Fruit fly (Drosophila melanogaster) whole organism, embryonic: ENCODE measurements around the gene CG7149.

ENCODE experiments used
- Ada2b ChIP-seq: fragments of 200-800 bp; sonication (Bioruptor generic); IDR thresholded peaks from 2 replicates; pipeline ENCODE4 v1.3.6; 2022; ENCODE audit warnings: missing biosample characterization, missing genetic modification characterization
- CG10209 ChIP-seq: fragments of 200-800 bp; sonication (Bioruptor generic); optimal IDR thresholded peaks from 3 replicates; lab custom pipeline; 2017; ENCODE audit warnings: missing biosample characterization, mild to moderate bottlenecking, missing genetic modification characterization, missing genetic modification reagents
- CG11398 ChIP-seq: fragments of 200-800 bp; sonication (Bioruptor generic); optimal IDR thresholded peaks from 2 replicates; lab custom pipeline; 2016; ENCODE audit warnings: missing biosample characterization, missing genetic modification characterization
- CG12219 ChIP-seq: fragments of 200-800 bp; sonication (Bioruptor generic); optimal IDR thresholded peaks from 3 replicates; lab custom pipeline; 2018; ENCODE audit warnings: missing biosample characterization, mild to moderate bottlenecking, missing genetic modification characterization
- CG12391 ChIP-seq: fragments of 200-800 bp; sonication (Bioruptor generic); optimal IDR thresholded peaks from 3 replicates; lab custom pipeline; 2018; ENCODE audit warnings: missing biosample characterization, mild to moderate bottlenecking, missing genetic modification characterization, moderate library complexity
- CG15696 ChIP-seq: fragments of 200-800 bp; sonication (Bioruptor generic); optimal IDR thresholded peaks from 2 replicates; lab custom pipeline; 2019; ENCODE audit warnings: missing biosample characterization, mild to moderate bottlenecking, missing genetic modification characterization, moderate library complexity
- CG1603 ChIP-seq: fragments of 200-800 bp; sonication (Bioruptor generic); optimal IDR thresholded peaks from 2 replicates; lab custom pipeline; 2019; ENCODE audit warnings: missing biosample characterization, mild to moderate bottlenecking, missing genetic modification characterization, moderate library complexity
- CG1792 ChIP-seq: fragments of 200-800 bp; sonication (Bioruptor generic); optimal IDR thresholded peaks from 2 replicates; lab custom pipeline; 2016; ENCODE audit warnings: missing biosample characterization, missing genetic modification characterization
- CG18476 ChIP-seq: fragments of 200-800 bp; sonication (Bioruptor generic); optimal IDR thresholded peaks from 2 replicates; lab custom pipeline; 2016; ENCODE audit warnings: missing biosample characterization, mild to moderate bottlenecking, missing genetic modification characterization
- CG3065 ChIP-seq: fragments of 200-800 bp; sonication (Bioruptor generic); optimal IDR thresholded peaks from 2 replicates; lab custom pipeline; 2016; ENCODE audit warnings: missing biosample characterization, missing genetic modification characterization
- CG34224 ChIP-seq: fragments of 200-800 bp; sonication (Bioruptor generic); IDR thresholded peaks from 3 replicates; pipeline ENCODE4 v1.3.6; 2022; ENCODE audit warnings: missing biosample characterization, missing genetic modification characterization; ENCODE audit not compliant: partially characterized antibody
- CG42726 ChIP-seq: fragments of 200-800 bp; sonication (Bioruptor generic); IDR thresholded peaks from 2 replicates; pipeline ENCODE4 v1.3.6; 2022; ENCODE audit warnings: missing biosample characterization, missing genetic modification characterization; ENCODE audit not compliant: partially characterized antibody
- CG6683 ChIP-seq: fragments of 200-800 bp; sonication (Bioruptor generic); optimal IDR thresholded peaks from 2 replicates; lab custom pipeline; 2017; ENCODE audit warnings: missing biosample characterization, mild to moderate bottlenecking, missing genetic modification characterization, missing genetic modification reagents
- CG6854 ChIP-seq: fragments of 200-800 bp; sonication (Bioruptor generic); optimal IDR thresholded peaks from 3 replicates; lab custom pipeline; 2017; ENCODE audit warnings: missing biosample characterization, mild to moderate bottlenecking, missing genetic modification characterization
- CG8089 ChIP-seq: fragments of 200-800 bp; sonication (Bioruptor generic); optimal IDR thresholded peaks from 3 replicates; lab custom pipeline; 2016; ENCODE audit warnings: missing biosample characterization, missing genetic modification characterization
- CG8359 ChIP-seq: fragments of 200-800 bp; sonication (Bioruptor generic); optimal IDR thresholded peaks from 2 replicates; lab custom pipeline; 2017; ENCODE audit warnings: missing biosample characterization, mild to moderate bottlenecking, missing genetic modification characterization, borderline replicate concordance
- CG9817 ChIP-seq: fragments of 200-800 bp; sonication (Bioruptor generic); optimal IDR thresholded peaks from 2 replicates; lab custom pipeline; 2018; ENCODE audit warnings: missing biosample characterization, mild to moderate bottlenecking, missing genetic modification characterization, moderate library complexity
- CG9876 ChIP-seq: fragments of 200-800 bp; sonication (Bioruptor generic); optimal IDR thresholded peaks from 2 replicates; lab custom pipeline; 2016; ENCODE audit warnings: missing biosample characterization, missing genetic modification characterization
- Camta ChIP-seq: fragments of 200-800 bp; sonication (Bioruptor generic); optimal IDR thresholded peaks from 2 replicates; lab custom pipeline; 2016; ENCODE audit warnings: missing biosample characterization, missing genetic modification characterization
- GATAe ChIP-seq: fragments of 200-800 bp; sonication (Bioruptor generic); conservative IDR thresholded peaks from 2 replicates; pipeline ENCODE4 v1.3.6; 2022; ENCODE audit warnings: missing biosample characterization, missing genetic modification characterization
- H2.0 ChIP-seq: fragments of 200-800 bp; sonication (Bioruptor generic); IDR thresholded peaks from 2 replicates; pipeline ENCODE4 v1.3.6; 2022; ENCODE audit warnings: missing biosample characterization, missing genetic modification characterization
- Hand ChIP-seq: fragments of 200-800 bp; sonication (Bioruptor generic); optimal IDR thresholded peaks from 2 replicates; lab custom pipeline; 2017; ENCODE audit warnings: mild to moderate bottlenecking, missing biosample characterization, missing genetic modification reagents, missing genetic modification characterization
- Hmr ChIP-seq: fragments of 200-800 bp; sonication (Bioruptor generic); optimal IDR thresholded peaks from 3 replicates; lab custom pipeline; 2017; ENCODE audit warnings: mild to moderate bottlenecking, missing biosample characterization, missing genetic modification reagents, missing genetic modification characterization
- Hr3 ChIP-seq: fragments of 200-800 bp; sonication (Bioruptor generic); optimal IDR thresholded peaks from 3 replicates; lab custom pipeline; 2016; ENCODE audit warnings: missing biosample characterization, missing genetic modification characterization
- Hr39 ChIP-seq: fragments of >200 bp; optimal IDR thresholded peaks from 2 replicates; lab custom pipeline; 2017
- Hr51 ChIP-seq, 2 experiments: fragments of 200-800 bp; sonication (Bioruptor generic); optimal IDR thresholded peaks; 2 replicates in 1 of 2; 3 replicates in 1 of 2; lab custom pipeline; 2016 to 2018; ENCODE audit warnings: missing biosample characterization in 2 of 2, missing genetic modification characterization in 2 of 2, mild to moderate bottlenecking in 1 of 2, moderate library complexity in 1 of 2
- Jarid2 ChIP-seq: fragments of 200-800 bp; sonication (Bioruptor generic); optimal IDR thresholded peaks from 3 replicates; lab custom pipeline; 2017; ENCODE audit warnings: mild to moderate bottlenecking, missing biosample characterization, missing genetic modification reagents, missing genetic modification characterization
- Kr ChIP-seq: fragments of 200-800 bp; sonication (Bioruptor generic); optimal IDR thresholded peaks from 2 replicates; lab custom pipeline; 2017; ENCODE audit warnings: missing biosample characterization, mild to moderate bottlenecking, missing genetic modification characterization
- MBD-R2 ChIP-seq: fragments of 200-800 bp; sonication (Bioruptor generic); IDR thresholded peaks from 2 replicates; pipeline ENCODE4 v1.3.6; 2022; ENCODE audit warnings: missing biosample characterization, missing genetic modification characterization
- Mad ChIP-seq: fragments of 200-800 bp; sonication (Bioruptor generic); optimal IDR thresholded peaks from 2 replicates; lab custom pipeline; 2016; ENCODE audit warnings: missing biosample characterization, missing genetic modification characterization
- NC2β ChIP-seq: fragments of 200-800 bp; sonication (Bioruptor generic); optimal IDR thresholded peaks from 2 replicates; lab custom pipeline; 2016; ENCODE audit warnings: missing biosample characterization, missing genetic modification characterization
- Nf-YA ChIP-seq: fragments of 200-800 bp; sonication (Bioruptor generic); IDR thresholded peaks from 2 replicates; pipeline ENCODE4 v1.3.6; 2022; ENCODE audit warnings: missing biosample characterization, missing genetic modification characterization
- Sin3A ChIP-seq: fragments of >200 bp; optimal IDR thresholded peaks from 2 replicates; lab custom pipeline; 2018
- Taf1 ChIP-seq: fragments of 200-800 bp; sonication (Bioruptor generic); IDR thresholded peaks from 2 replicates; pipeline ENCODE4 v1.3.6; 2022; ENCODE audit warnings: missing biosample characterization, missing genetic modification characterization
- al ChIP-seq: fragments of 200-800 bp; sonication (Bioruptor generic); IDR thresholded peaks from 2 replicates; pipeline ENCODE4 v1.3.6; 2022; ENCODE audit warnings: missing biosample characterization, missing genetic modification characterization
- amos ChIP-seq: fragments of 200-800 bp; sonication (Bioruptor generic); IDR thresholded peaks from 2 replicates; pipeline ENCODE4 v1.3.6; 2022; ENCODE audit warnings: missing biosample characterization, missing genetic modification characterization; ENCODE audit not compliant: partially characterized antibody
- bbx ChIP-seq: fragments of 200-800 bp; sonication (Bioruptor generic); IDR thresholded peaks from 2 replicates; pipeline ENCODE4 v1.3.6; 2022; ENCODE audit warnings: missing biosample characterization, missing genetic modification characterization; ENCODE audit not compliant: partially characterized antibody
- corto ChIP-seq: fragments of 200-800 bp; sonication (Bioruptor generic); optimal IDR thresholded peaks from 2 replicates; lab custom pipeline; 2016; ENCODE audit warnings: missing biosample characterization, mild to moderate bottlenecking, missing genetic modification characterization, moderate library complexity
- dati ChIP-seq: fragments of 200-800 bp; sonication (Bioruptor generic); IDR thresholded peaks from 2 replicates; pipeline ENCODE4 v1.3.6; 2022; ENCODE audit warnings: missing biosample characterization, missing genetic modification characterization
- fu2 ChIP-seq: fragments of 200-800 bp; sonication (Bioruptor generic); optimal IDR thresholded peaks from 2 replicates; lab custom pipeline; 2016; ENCODE audit warnings: missing biosample characterization, missing genetic modification characterization
- ham ChIP-seq: fragments of 200-800 bp; sonication (Bioruptor generic); IDR thresholded peaks from 2 replicates; pipeline ENCODE4 v1.3.6; 2022; ENCODE audit warnings: missing biosample characterization, missing genetic modification characterization
- her ChIP-seq: fragments of 200-800 bp; sonication (Bioruptor generic); optimal IDR thresholded peaks from 2 replicates; lab custom pipeline; 2016; ENCODE audit warnings: missing biosample characterization, missing genetic modification characterization
- otp ChIP-seq: fragments of 200-800 bp; sonication (Bioruptor generic); IDR thresholded peaks from 3 replicates; pipeline ENCODE4, ENCODE4 v1.3.6; 2022; ENCODE audit warnings: missing biosample characterization, missing genetic modification characterization
- scrt ChIP-seq: fragments of 200-800 bp; sonication (Bioruptor generic); optimal IDR thresholded peaks from 2 replicates; lab custom pipeline; 2018; ENCODE audit warnings: missing biosample characterization, mild to moderate bottlenecking, missing genetic modification characterization, moderate library complexity
- slp2 ChIP-seq: fragments of 200-800 bp; sonication (Bioruptor generic); optimal IDR thresholded peaks from 2 replicates; lab custom pipeline; 2016; ENCODE audit warnings: missing biosample characterization, missing genetic modification characterization
- tgo ChIP-seq: fragments of 200-800 bp; sonication (Bioruptor generic); IDR thresholded peaks from 3 replicates; pipeline ENCODE4 v1.3.6; 2022; ENCODE audit warnings: missing biosample characterization, missing genetic modification characterization
- vfl ChIP-seq: fragments of 200-800 bp; sonication (Bioruptor generic); optimal IDR thresholded peaks from 2 replicates; lab custom pipeline; 2016; ENCODE audit warnings: missing biosample characterization, missing genetic modification characterization
- z ChIP-seq: fragments of 200-800 bp; sonication (Bioruptor generic); IDR thresholded peaks from 3 replicates; pipeline ENCODE4 v1.3.6; 2022; ENCODE audit warnings: missing biosample characterization, missing genetic modification characterization
- zf30C ChIP-seq: fragments of 200-800 bp; sonication (Bioruptor generic); optimal IDR thresholded peaks from 3 replicates; lab custom pipeline; 2018; ENCODE audit warnings: missing biosample characterization, mild to moderate bottlenecking, missing genetic modification characterization
- zfh1 ChIP-seq: fragments of 200-800 bp; sonication (Bioruptor generic); IDR thresholded peaks from 3 replicates; pipeline ENCODE4 v1.3.6; 2022; ENCODE audit warnings: missing biosample characterization, missing genetic modification characterization

CG7149 gene

DNA sequence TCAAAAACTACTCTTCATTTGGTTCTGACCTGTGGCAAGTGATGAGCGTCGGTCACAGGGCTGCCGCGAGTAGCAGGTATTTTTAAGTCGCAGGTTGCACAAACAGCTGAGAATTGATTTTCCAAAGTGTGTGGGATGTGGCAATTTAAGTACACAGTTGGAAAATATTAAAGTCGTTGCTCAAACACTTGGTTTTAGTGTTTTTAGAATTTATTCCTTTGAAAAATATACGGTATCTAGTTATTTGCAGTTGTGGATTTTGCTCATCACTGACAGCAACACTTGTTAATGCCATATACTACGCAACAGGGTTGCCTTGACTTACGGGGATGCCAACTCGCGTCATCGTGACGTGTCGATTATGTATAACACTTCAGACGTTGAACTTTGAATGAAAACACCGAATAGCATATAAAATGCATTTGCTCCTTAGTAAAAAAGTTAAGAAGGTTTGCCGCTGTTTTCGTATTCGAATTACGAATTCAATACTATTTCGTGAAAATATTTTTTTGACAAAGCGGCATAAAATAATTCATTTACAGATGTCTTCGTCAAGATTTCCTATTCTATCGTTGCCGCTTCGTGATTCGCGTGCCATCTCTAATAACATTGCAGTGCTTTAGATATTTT, 9.6 kb upstream of the CG7149 start, which contains the start of the genes Herp and r2d2 (continued):
- TF ChIP-seq otp (GFP tag; lab: Robert Waterston, UW) (peak; percentile 67; the same call in 1 of the 3 replicates), CG10209 (peak; percentile 88), Jarid2 (GFP tag; lab: Kevin White, UChicago) (peak; percentile 71), CG42726 (no peak; the same call in none of the 2 replicates), CG3065 (GFP tag; lab: Kevin White, UChicago) (peak; percentile 66), Mad (GFP tag; lab: Kevin White, UChicago) (peak; percentile 86), MBD-R2 (GFP tag; lab: Robert Waterston, UW) (peak; percentile 54; the same call in 1 of the 2 replicates), NC2β (GFP tag; lab: Kevin White, UChicago) (peak; percentile 90), CG9817 (tag; lab: Kevin White, UChicago) (peak; percentile 92), CG1792 (GFP tag; lab: Kevin White, UChicago) (peak; percentile 91), Camta (GFP tag; lab: Kevin White, UChicago) (peak; percentile 94), CG18476 (GFP tag; lab: Kevin White, UChicago) (peak; percentile 73), slp2 (GFP tag; lab: Kevin White, UChicago) (peak; percentile 94), corto (peak; percentile 48), CG12391 (tag; lab: Kevin White, UChicago) (peak; percentile 90), CG9876 (peak; percentile 90), vfl (peak; percentile 83), zf30C (GFP tag; lab: Kevin White, UChicago) (no peak), Hand (GFP tag; lab: Kevin White, UChicago) (peak; percentile 75), CG6683 (peak; percentile 62), CG8359 (GFP tag; lab: Kevin White, UChicago) (peak; percentile 68), CG12219 (GFP tag; lab: Kevin White, UChicago) (peak; percentile 83), H2.0 (GFP tag; lab: Robert Waterston, UW) (peak; percentile 80), Ada2b (peak; percentile 86), Nf-YA (peak; percentile 63), z (GFP tag; lab: Robert Waterston, UW) (no peak), Kr (GFP tag; lab: Kevin White, UChicago) (no peak), CG34224 (GFP tag; lab: Robert Waterston, UW) (peak; percentile 81), Hr51 (GFP tag; optimal IDR thresholded peaks at IDR 0.05; lab: Kevin White, UChicago) (peak; percentile 87 to 91), zfh1 (peak; percentile 86), CG15696 (tag; lab: Kevin White, UChicago) (peak; percentile 91), CG11398 (GFP tag; lab: Kevin White, UChicago) (peak; percentile 85), fu2 (GFP tag; lab: Kevin White, UChicago) (peak; percentile 93), CG6854 (GFP tag; lab: Kevin White, UChicago) (peak; percentile 82), scrt (GFP tag; lab: Kevin White, UChicago) (peak; percentile 90), Hmr (GFP tag; lab: Kevin White, UChicago) (peak; percentile 93), GATAe (GFP tag; lab: Robert Waterston, UW) (peak; percentile 31; the same call in 1 of the 2 replicates), CG8089 (peak; percentile 89), bbx (GFP tag; lab: Robert Waterston, UW) (peak; percentile 63), amos (GFP tag; lab: Robert Waterston, UW) (peak; percentile 70; the same call in 1 of the 2 replicates), Taf1 (GFP tag; lab: Robert Waterston, UW) (peak; percentile 81), her (GFP tag; lab: Kevin White, UChicago) (peak; percentile 92), ham (peak; percentile 65), dati (GFP tag; lab: Robert Waterston, UW) (0 out of 2 replicates have a peak, but pooled peaks have one; percentile 36), al (GFP tag; lab: Robert Waterston, UW) (peak; percentile 88), Sin3A (lab: Kevin White, UChicago) (peak; percentile 91), Hr3 (GFP tag; lab: Kevin White, UChicago) (peak; percentile 91), CG1603 (tag; lab: Kevin White, UChicago) (peak; percentile 90), tgo (GFP tag; lab: Robert Waterston, UW) (peak; percentile 91), Hr39 (no peak)
